ENCODE assay signal across 1 fruit fly cellular context in the genomic region with DNA sequence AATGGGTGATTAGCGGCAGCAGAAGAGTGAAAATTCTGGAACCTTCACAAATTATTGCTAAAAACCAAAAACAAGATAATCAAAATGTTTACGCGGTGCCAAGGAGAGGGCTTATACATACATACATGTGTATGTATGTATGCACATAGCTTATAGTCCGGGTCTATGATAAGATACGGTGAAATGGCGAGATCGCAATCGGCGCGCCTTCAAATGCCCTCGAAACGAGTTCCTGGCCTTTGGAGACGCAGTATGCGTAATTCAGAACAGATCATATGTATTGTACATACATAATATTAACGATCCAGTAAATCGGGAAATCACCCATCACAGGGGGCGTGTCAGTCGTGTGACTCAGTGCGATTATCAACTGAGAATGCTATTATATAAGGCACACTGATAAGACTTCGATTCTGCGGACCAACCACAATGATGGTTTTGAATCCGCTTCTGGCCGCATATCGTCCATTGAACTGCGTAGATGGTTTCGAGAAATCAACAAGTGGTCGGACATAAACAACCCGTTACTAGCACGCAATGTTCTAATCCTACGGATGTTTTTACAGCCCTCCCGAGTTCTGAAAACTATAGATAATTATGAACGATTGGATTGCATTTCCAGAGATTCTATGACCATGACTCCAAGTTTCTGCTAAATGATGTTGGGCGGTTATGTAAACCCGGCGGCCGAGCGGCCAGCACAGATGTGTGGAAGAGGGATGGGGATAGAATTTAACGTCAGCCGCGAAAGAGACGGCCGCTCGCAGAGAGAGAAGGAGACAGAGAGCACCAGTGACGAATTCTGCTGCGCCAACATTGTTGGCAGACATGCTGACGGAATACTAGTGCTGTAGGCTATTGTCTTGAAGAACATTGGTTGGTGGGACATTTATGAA.
A peak's percentile ranks its signal among the peaks of the same experiment; 100 is the strongest.
TF ChIP-seq lines count a peak whose summit lies in the region.

No protein-coding gene starts in this region.

TF ChIP-seq in whole organism, embryonic, 481 proteins besides CTCF, POLR2A, EP300 and RAD21 (continued from another document and continues in another):
- TF ChIP-seq zfh1 (GFP tag; IDR thresholded peaks at IDR 0.05; lab: Robert Waterston, UW): peak; percentile 52; the same call in 2 of the 3 replicates
- TF ChIP-seq psq (GFP tag; optimal IDR thresholded peaks at IDR 0.05; lab: Kevin White, UChicago): no peak
- no peak for TF ChIP-seq sna (GFP tag; IDR thresholded peaks at IDR 0.05; lab: Robert Waterston, UW; ENCODE audit: partially characterized antibody)
- TF ChIP-seq Aef1 (GFP tag; IDR thresholded peaks at IDR 0.05; lab: Robert Waterston, UW): no peak
- no peak for TF ChIP-seq Blimp-1 (GFP tag; optimal IDR thresholded peaks at IDR 0.05; lab: Kevin White, UChicago)
- no peak for TF ChIP-seq maf-S (GFP tag; optimal IDR thresholded peaks at IDR 0.05; lab: Kevin White, UChicago)
- TF ChIP-seq jumu (GFP tag; optimal IDR thresholded peaks at IDR 0.05; lab: Kevin White, UChicago): no peak
- no peak for TF ChIP-seq Kr (GFP tag; optimal IDR thresholded peaks at IDR 0.05; lab: Kevin White, UChicago)
- no peak for TF ChIP-seq z (GFP tag; IDR thresholded peaks at IDR 0.05; lab: Robert Waterston, UW)
- TF ChIP-seq CG30020 (tag; optimal IDR thresholded peaks at IDR 0.05; lab: Kevin White, UChicago): no peak
- no peak for TF ChIP-seq CG9797 (GFP tag; optimal IDR thresholded peaks at IDR 0.05; lab: Kevin White, UChicago)
- no peak for TF ChIP-seq zfh2 (GFP tag; optimal IDR thresholded peaks at IDR 0.05; lab: Kevin White, UChicago)
- no peak for TF ChIP-seq CG4820 (GFP tag; optimal IDR thresholded peaks at IDR 0.05; lab: Kevin White, UChicago)
- TF ChIP-seq CG30431 (GFP tag; optimal IDR thresholded peaks at IDR 0.05; lab: Kevin White, UChicago): no peak
- TF ChIP-seq Ravus (GFP tag; IDR thresholded peaks at IDR 0.05; lab: Robert Waterston, UW): no peak
- TF ChIP-seq CG1832 (GFP tag; optimal IDR thresholded peaks at IDR 0.05; lab: Kevin White, UChicago): peak; percentile 95
- no peak for TF ChIP-seq hth (optimal IDR thresholded peaks at IDR 0.05; lab: Kevin White, UChicago)
- no peak for TF ChIP-seq Ptx1 (GFP tag; IDR thresholded peaks at IDR 0.05; lab: Robert Waterston, UW)
- TF ChIP-seq CG18476 (GFP tag; optimal IDR thresholded peaks at IDR 0.05; lab: Kevin White, UChicago): no peak
- TF ChIP-seq HHEX (GFP tag; optimal IDR thresholded peaks at IDR 0.05; lab: Kevin White, UChicago): no peak
- no peak for TF ChIP-seq lov (optimal IDR thresholded peaks at IDR 0.05; lab: Kevin White, UChicago)
- TF ChIP-seq lov (GFP tag; IDR thresholded peaks at IDR 0.05; lab: Robert Waterston, UW): 0 out of 3 replicates have a peak, but pooled peaks have one; percentile 35
- TF ChIP-seq MBD-R2 (GFP tag; IDR thresholded peaks at IDR 0.05; lab: Robert Waterston, UW): peak; percentile 28; the same call in 1 of the 2 replicates
- TF ChIP-seq Side (GFP tag; optimal IDR thresholded peaks at IDR 0.05; lab: Kevin White, UChicago): no peak
- no peak for TF ChIP-seq CG14667 (GFP tag; IDR thresholded peaks at IDR 0.05; lab: Robert Waterston, UW)
- no peak for TF ChIP-seq az2 (GFP tag; optimal IDR thresholded peaks at IDR 0.05; lab: Kevin White, UChicago)
- TF ChIP-seq CG7745 (tag; optimal IDR thresholded peaks at IDR 0.05; lab: Kevin White, UChicago): no peak
- TF ChIP-seq CG18764 (GFP tag; optimal IDR thresholded peaks at IDR 0.05; lab: Kevin White, UChicago): no peak
- no peak for TF ChIP-seq CG8281 (tag; optimal IDR thresholded peaks at IDR 0.05; lab: Kevin White, UChicago)
- no peak for TF ChIP-seq Bteb2 (GFP tag; optimal IDR thresholded peaks at IDR 0.05; lab: Kevin White, UChicago)
- TF ChIP-seq Hr39 (optimal IDR thresholded peaks at IDR 0.05; lab: Kevin White, UChicago): no peak
- no peak for TF ChIP-seq CG3847 (GFP tag; IDR thresholded peaks at IDR 0.05; lab: Robert Waterston, UW)
- no peak for TF ChIP-seq BtbVII (GFP tag; optimal IDR thresholded peaks at IDR 0.05; lab: Kevin White, UChicago)
- TF ChIP-seq Sox102F (GFP tag; optimal IDR thresholded peaks at IDR 0.05; lab: Kevin White, UChicago): no peak
- TF ChIP-seq h (optimal IDR thresholded peaks at IDR 0.05; lab: Kevin White, UChicago): no peak
- no peak for TF ChIP-seq CG8765 (GFP tag; IDR thresholded peaks at IDR 0.05; lab: Robert Waterston, UW)
- peak; percentile 70 for TF ChIP-seq crol (GFP tag; IDR thresholded peaks at IDR 0.05; lab: Robert Waterston, UW)
- TF ChIP-seq CG2199 (GFP tag; IDR thresholded peaks at IDR 0.05; lab: Robert Waterston, UW): no peak; the same call in 2 of the 3 replicates
- peak; percentile 29 for TF ChIP-seq Myb (GFP tag; optimal IDR thresholded peaks at IDR 0.05; lab: Kevin White, UChicago)
- no peak for TF ChIP-seq CG14710 (tag; optimal IDR thresholded peaks at IDR 0.05; lab: Kevin White, UChicago)
- TF ChIP-seq gfzf (GFP tag; optimal IDR thresholded peaks at IDR 0.05; lab: Kevin White, UChicago): no peak
- no peak for TF ChIP-seq seq (GFP tag; IDR thresholded peaks at IDR 0.05; lab: Robert Waterston, UW)
- TF ChIP-seq pzg (GFP tag; optimal IDR thresholded peaks at IDR 0.05; lab: Kevin White, UChicago): peak; percentile 4
- TF ChIP-seq CG5245 (GFP tag; optimal IDR thresholded peaks at IDR 0.05; lab: Kevin White, UChicago): no peak
- no peak for TF ChIP-seq CG18619 (GFP tag; optimal IDR thresholded peaks at IDR 0.05; lab: Kevin White, UChicago)
- no peak for TF ChIP-seq CG17385 (GFP tag; optimal IDR thresholded peaks at IDR 0.05; lab: Kevin White, UChicago)
- peak; percentile 43; the same call in 1 of the 2 replicates for TF ChIP-seq GATAe (GFP tag; conservative IDR thresholded peaks at IDR 0.05; lab: Robert Waterston, UW)
- TF ChIP-seq CG15269 (tag; optimal IDR thresholded peaks at IDR 0.05; lab: Kevin White, UChicago): no peak
- no peak for TF ChIP-seq CG7786 (GFP tag; optimal IDR thresholded peaks at IDR 0.05; lab: Kevin White, UChicago)
- no peak for TF ChIP-seq p53 (GFP tag; optimal IDR thresholded peaks at IDR 0.05; lab: Kevin White, UChicago)
- no peak for TF ChIP-seq tio (GFP tag; optimal IDR thresholded peaks at IDR 0.05; lab: Kevin White, UChicago)
- TF ChIP-seq CG8924 (tag; optimal IDR thresholded peaks at IDR 0.05; lab: Kevin White, UChicago): no peak
- TF ChIP-seq Ssrp (tag; optimal IDR thresholded peaks at IDR 0.05; lab: Kevin White, UChicago): no peak
- no peak for TF ChIP-seq Taf1 (GFP tag; IDR thresholded peaks at IDR 0.05; lab: Robert Waterston, UW)
- TF ChIP-seq YL-1 (GFP tag; optimal IDR thresholded peaks at IDR 0.05; lab: Kevin White, UChicago): no peak
- no peak for TF ChIP-seq CG1602 (GFP tag; optimal IDR thresholded peaks at IDR 0.05; lab: Kevin White, UChicago)
- TF ChIP-seq Gug (GFP tag; IDR thresholded peaks at IDR 0.05; lab: Robert Waterston, UW): peak; percentile 51; the same call in 2 of the 4 replicates
- TF ChIP-seq pnt (GFP tag; optimal IDR thresholded peaks at IDR 0.05; lab: Kevin White, UChicago): no peak
- no peak for TF ChIP-seq Nf-YB (GFP tag; optimal IDR thresholded peaks at IDR 0.05; lab: Kevin White, UChicago)
- TF ChIP-seq CG33213 (GFP tag; optimal IDR thresholded peaks at IDR 0.05; lab: Kevin White, UChicago): no peak
- TF ChIP-seq CG7372 (GFP tag; IDR thresholded peaks at IDR 0.05; lab: Robert Waterston, UW): no peak
- TF ChIP-seq ab (GFP tag; optimal IDR thresholded peaks at IDR 0.05; lab: Kevin White, UChicago): no peak
- TF ChIP-seq salm (tag; optimal IDR thresholded peaks at IDR 0.05; lab: Kevin White, UChicago): no peak
- no peak for TF ChIP-seq CG10431 (GFP tag; optimal IDR thresholded peaks at IDR 0.05; lab: Kevin White, UChicago)
- TF ChIP-seq Six4 (GFP tag; optimal IDR thresholded peaks at IDR 0.05; lab: Kevin White, UChicago): no peak
- no peak for TF ChIP-seq Xrp1 (GFP tag; IDR thresholded peaks at IDR 0.05; lab: Robert Waterston, UW)
- TF ChIP-seq CG17186 (GFP tag; optimal IDR thresholded peaks at IDR 0.05; lab: Kevin White, UChicago): no peak
- no peak for TF ChIP-seq CG16863 (GFP tag; optimal IDR thresholded peaks at IDR 0.05; lab: Kevin White, UChicago)
- no peak for TF ChIP-seq Max (GFP tag; optimal IDR thresholded peaks at IDR 0.05; lab: Kevin White, UChicago)
- no peak for TF ChIP-seq ash1 (GFP tag; optimal IDR thresholded peaks at IDR 0.05; lab: Kevin White, UChicago)
- no peak for TF ChIP-seq CG10462 (GFP tag; optimal IDR thresholded peaks at IDR 0.05; lab: Kevin White, UChicago)
- no peak for TF ChIP-seq Chrac-16 (GFP tag; optimal IDR thresholded peaks at IDR 0.05; lab: Kevin White, UChicago)
- TF ChIP-seq CG10274 (GFP tag; optimal IDR thresholded peaks at IDR 0.05; lab: Kevin White, UChicago): no peak
- TF ChIP-seq CG3163 (GFP tag; optimal IDR thresholded peaks at IDR 0.05; lab: Kevin White, UChicago): no peak
- no peak for TF ChIP-seq CG15011 (GFP tag; optimal IDR thresholded peaks at IDR 0.05; lab: Kevin White, UChicago)
- no peak for TF ChIP-seq dati (GFP tag; IDR thresholded peaks at IDR 0.05; lab: Robert Waterston, UW)
- TF ChIP-seq Oaz (GFP tag; IDR thresholded peaks at IDR 0.05; lab: Robert Waterston, UW): no peak
- no peak for TF ChIP-seq CG3281 (GFP tag; optimal IDR thresholded peaks at IDR 0.05; lab: Kevin White, UChicago)
- no peak for TF ChIP-seq C15 (GFP tag; IDR thresholded peaks at IDR 0.05; lab: Robert Waterston, UW)
- TF ChIP-seq wdn (GFP tag; IDR thresholded peaks at IDR 0.05; lab: Robert Waterston, UW): no peak
- TF ChIP-seq CG12769 (tag; optimal IDR thresholded peaks at IDR 0.05; lab: Kevin White, UChicago): peak; percentile 78
- no peak for TF ChIP-seq CG12744 (GFP tag; optimal IDR thresholded peaks at IDR 0.05; lab: Kevin White, UChicago)
- no peak for TF ChIP-seq CkIIα-i1 (GFP tag; IDR thresholded peaks at IDR 0.05; lab: Robert Waterston, UW)
- no peak for TF ChIP-seq Hmr (GFP tag; optimal IDR thresholded peaks at IDR 0.05; lab: Kevin White, UChicago)
- no peak for TF ChIP-seq disco-r (GFP tag; optimal IDR thresholded peaks at IDR 0.05; lab: Kevin White, UChicago)
- no peak for TF ChIP-seq usp (GFP tag; optimal IDR thresholded peaks at IDR 0.05; lab: Kevin White, UChicago)
- peak; percentile 24 for TF ChIP-seq mam (GFP tag; optimal IDR thresholded peaks at IDR 0.05; lab: Kevin White, UChicago)
- no peak for TF ChIP-seq crc (GFP tag; optimal IDR thresholded peaks at IDR 0.05; lab: Kevin White, UChicago)
- peak; percentile 33 for TF ChIP-seq CG10366 (GFP tag; IDR thresholded peaks at IDR 0.05; lab: Robert Waterston, UW)
- no peak for TF ChIP-seq pum (GFP tag; optimal IDR thresholded peaks at IDR 0.05; lab: Kevin White, UChicago)
- no peak for TF ChIP-seq chif (GFP tag; optimal IDR thresholded peaks at IDR 0.05; lab: Kevin White, UChicago)
- peak; percentile 91 for TF ChIP-seq sug (tag; optimal IDR thresholded peaks at IDR 0.05; lab: Kevin White, UChicago)
- no peak for TF ChIP-seq CG17361 (GFP tag; IDR thresholded peaks at IDR 0.05; lab: Robert Waterston, UW)
- no peak for TF ChIP-seq Antp (GFP tag; optimal IDR thresholded peaks at IDR 0.05; lab: Kevin White, UChicago)
- no peak for TF ChIP-seq Ets97D (GFP tag; optimal IDR thresholded peaks at IDR 0.05; lab: Kevin White, UChicago)
- no peak for TF ChIP-seq CG4424 (GFP tag; optimal IDR thresholded peaks at IDR 0.05; lab: Kevin White, UChicago)
- no peak for TF ChIP-seq zf30C (GFP tag; optimal IDR thresholded peaks at IDR 0.05; lab: Kevin White, UChicago)
- TF ChIP-seq D19A (tag; optimal IDR thresholded peaks at IDR 0.05; lab: Kevin White, UChicago): no peak
- no peak for TF ChIP-seq CG7839 (tag; optimal IDR thresholded peaks at IDR 0.05; lab: Kevin White, UChicago)
- no peak for TF ChIP-seq knrl (GFP tag; IDR thresholded peaks at IDR 0.05; lab: Robert Waterston, UW; ENCODE audit: partially characterized antibody)
- peak; percentile 56; the same call in 1 of the 2 replicates for TF ChIP-seq Bgb (GFP tag; IDR thresholded peaks at IDR 0.05; lab: Robert Waterston, UW; ENCODE audit: partially characterized antibody)
- TF ChIP-seq nerfin-1 (tag; optimal IDR thresholded peaks at IDR 0.05; lab: Kevin White, UChicago): no peak
- TF ChIP-seq lbe (GFP tag; optimal IDR thresholded peaks at IDR 0.05; lab: Kevin White, UChicago): no peak
- TF ChIP-seq CG8089 (GFP tag; optimal IDR thresholded peaks at IDR 0.05; lab: Kevin White, UChicago): no peak
- TF ChIP-seq Pdp1 (GFP tag; optimal IDR thresholded peaks at IDR 0.05; lab: Kevin White, UChicago): peak in 1 of 2 experiments; percentile 99
- TF ChIP-seq chn (GFP tag; optimal IDR thresholded peaks at IDR 0.05; lab: Kevin White, UChicago): no peak
- no peak for TF ChIP-seq CG12155 (GFP tag; optimal IDR thresholded peaks at IDR 0.05; lab: Kevin White, UChicago)
- TF ChIP-seq CG31388 (GFP tag; optimal IDR thresholded peaks at IDR 0.05; lab: Kevin White, UChicago): no peak
- TF ChIP-seq jing (GFP tag; optimal IDR thresholded peaks at IDR 0.05; lab: Kevin White, UChicago): no peak
- no peak for TF ChIP-seq her (GFP tag; optimal IDR thresholded peaks at IDR 0.05; lab: Kevin White, UChicago)
- peak; percentile 80; the same call in 1 of the 4 replicates for TF ChIP-seq chinmo (GFP tag; IDR thresholded peaks at IDR 0.05; lab: Robert Waterston, UW; ENCODE audit: partially characterized antibody)
- TF ChIP-seq Dip2 (GFP tag; IDR thresholded peaks at IDR 0.05; lab: Robert Waterston, UW): no peak
- TF ChIP-seq CG12659 (GFP tag; optimal IDR thresholded peaks at IDR 0.05; lab: Kevin White, UChicago): no peak
- no peak for TF ChIP-seq CG11085 (GFP tag; IDR thresholded peaks at IDR 0.05; lab: Robert Waterston, UW)
- TF ChIP-seq CG7987 (GFP tag; optimal IDR thresholded peaks at IDR 0.05; lab: Kevin White, UChicago): peak; percentile 15
- no peak for TF ChIP-seq CG10147 (GFP tag; optimal IDR thresholded peaks at IDR 0.05; lab: Kevin White, UChicago)
- no peak for TF ChIP-seq bcd (GFP tag; optimal IDR thresholded peaks at IDR 0.05; lab: Kevin White, UChicago)
- TF ChIP-seq CG32772 (GFP tag; IDR thresholded peaks at IDR 0.05; lab: Robert Waterston, UW): no peak
- no peak for TF ChIP-seq hkb (optimal IDR thresholded peaks at IDR 0.05; lab: Kevin White, UChicago)
- no peak for TF ChIP-seq hkb (GFP tag; IDR thresholded peaks at IDR 0.05; lab: Robert Waterston, UW)
- TF ChIP-seq dmrt11E (tag; optimal IDR thresholded peaks at IDR 0.05; lab: Kevin White, UChicago): no peak
- no peak for TF ChIP-seq CG10209 (GFP tag; optimal IDR thresholded peaks at IDR 0.05; lab: Kevin White, UChicago)
- peak; percentile 45 for TF ChIP-seq gro (GFP tag; optimal IDR thresholded peaks at IDR 0.05; lab: Kevin White, UChicago)
- TF ChIP-seq kay (GFP tag; optimal IDR thresholded peaks at IDR 0.05; lab: Kevin White, UChicago): no peak
- TF ChIP-seq sim (GFP tag; IDR thresholded peaks at IDR 0.05; lab: Robert Waterston, UW): no peak
- TF ChIP-seq HLHmδ (GFP tag; optimal IDR thresholded peaks at IDR 0.05; lab: Kevin White, UChicago): no peak
- no peak for TF ChIP-seq CG14050 (GFP tag; IDR thresholded peaks at IDR 0.05; lab: Robert Waterston, UW)
